Fruit fly (Drosophila melanogaster) whole organism, embryonic: ENCODE measurements around the gene CG42323.

Experiments used
- Blimp-1 ChIP-seq: fragments of 200-800 bp; sonication (Bioruptor generic); optimal IDR thresholded peaks from 3 replicates; lab custom pipeline; 2018; ENCODE audit warnings: missing biosample characterization, missing genetic modification characterization, mild to moderate bottlenecking, moderate library complexity, missing genetic modification reagents
- CG10543 ChIP-seq: fragments of 200-800 bp; sonication (Bioruptor generic); optimal IDR thresholded peaks from 3 replicates; lab custom pipeline; 2017; ENCODE audit warnings: missing biosample characterization, mild to moderate bottlenecking, missing genetic modification characterization, moderate library complexity
- CG11504 ChIP-seq: fragments of 200-800 bp; sonication (Bioruptor generic); optimal IDR thresholded peaks from 3 replicates; lab custom pipeline; 2019; ENCODE audit warnings: missing biosample characterization, mild to moderate bottlenecking, missing genetic modification characterization, moderate library complexity
- CG13287 ChIP-seq: fragments of 200-800 bp; sonication (Bioruptor generic); IDR thresholded peaks from 2 replicates; pipeline ENCODE4 v1.3.6; 2022; ENCODE audit warnings: missing biosample characterization, missing genetic modification characterization; ENCODE audit not compliant: partially characterized antibody
- CG16813 ChIP-seq: fragments of 200-800 bp; sonication (Bioruptor generic); IDR thresholded peaks from 3 replicates; pipeline ENCODE4 v1.3.6; 2022; ENCODE audit warnings: missing biosample characterization, missing genetic modification characterization; ENCODE audit not compliant: partially characterized antibody
- CG17361 ChIP-seq: fragments of 200-800 bp; sonication (Bioruptor generic); IDR thresholded peaks from 3 replicates; pipeline ENCODE4 v1.3.6; 2022; ENCODE audit warnings: missing biosample characterization, missing genetic modification characterization
- CG18599 ChIP-seq: fragments of 200-800 bp; sonication (Bioruptor generic); optimal IDR thresholded peaks from 3 replicates; lab custom pipeline; 2017; ENCODE audit warnings: missing biosample characterization, missing genetic modification characterization, mild to moderate bottlenecking, moderate library complexity, missing genetic modification reagents
- CG18764 ChIP-seq: fragments of 200-800 bp; sonication (Bioruptor generic); optimal IDR thresholded peaks from 3 replicates; lab custom pipeline; 2016; ENCODE audit warnings: missing biosample characterization, missing genetic modification characterization
- CG2678 ChIP-seq: fragments of 200-800 bp; sonication (Bioruptor generic); optimal IDR thresholded peaks from 3 replicates; lab custom pipeline; 2019; ENCODE audit warnings: missing biosample characterization, mild to moderate bottlenecking, missing genetic modification characterization, moderate library complexity
- CG30403 ChIP-seq: fragments of 200-800 bp; sonication (Bioruptor generic); optimal IDR thresholded peaks from 3 replicates; lab custom pipeline; 2016; ENCODE audit warnings: missing biosample characterization, missing genetic modification characterization
- CG34376 ChIP-seq: fragments of 200-800 bp; sonication (Bioruptor generic); optimal IDR thresholded peaks from 2 replicates; lab custom pipeline; 2018; ENCODE audit warnings: missing biosample characterization, mild to moderate bottlenecking, missing genetic modification characterization
- CG4360 ChIP-seq: fragments of 200-800 bp; sonication (Bioruptor generic); IDR thresholded peaks from 2 replicates; pipeline ENCODE4 v1.3.6; 2022; ENCODE audit warnings: missing biosample characterization, missing genetic modification characterization
- CG4617 ChIP-seq: fragments of 200-800 bp; sonication (Bioruptor generic); optimal IDR thresholded peaks from 3 replicates; lab custom pipeline; 2016; ENCODE audit warnings: missing biosample characterization, missing genetic modification characterization, borderline replicate concordance
- CG9437 ChIP-seq: fragments of 200-800 bp; sonication (Bioruptor generic); optimal IDR thresholded peaks from 2 replicates; lab custom pipeline; 2018; ENCODE audit warnings: missing biosample characterization, mild to moderate bottlenecking, missing genetic modification characterization
- CG9727 ChIP-seq: fragments of 200-800 bp; sonication (Bioruptor generic); optimal IDR thresholded peaks from 3 replicates; lab custom pipeline; 2017; ENCODE audit warnings: missing biosample characterization, mild to moderate bottlenecking, missing genetic modification characterization
- CoRest ChIP-seq: fragments of 200-800 bp; sonication (Bioruptor generic); optimal IDR thresholded peaks from 3 replicates; lab custom pipeline; 2018; ENCODE audit warnings: missing biosample characterization, mild to moderate bottlenecking, missing genetic modification characterization, moderate library complexity
- D19B ChIP-seq: fragments of 200-800 bp; sonication (Bioruptor generic); optimal IDR thresholded peaks from 2 replicates; lab custom pipeline; 2017; ENCODE audit warnings: missing biosample characterization, mild to moderate bottlenecking, missing genetic modification characterization
- Dref ChIP-seq: fragments of 200-800 bp; sonication (Bioruptor generic); IDR thresholded peaks from 2 replicates; pipeline ENCODE4 v1.3.6; 2022; ENCODE audit warnings: missing biosample characterization, missing genetic modification characterization
- GATAe ChIP-seq: fragments of 200-800 bp; sonication (Bioruptor generic); conservative IDR thresholded peaks from 2 replicates; pipeline ENCODE4 v1.3.6; 2022; ENCODE audit warnings: missing biosample characterization, missing genetic modification characterization
- HHEX ChIP-seq: fragments of 200-800 bp; sonication (Bioruptor generic); optimal IDR thresholded peaks from 3 replicates; lab custom pipeline; 2017; ENCODE audit warnings: missing biosample characterization, mild to moderate bottlenecking, missing genetic modification characterization, missing genetic modification reagents
- HmgD ChIP-seq: fragments of 200-800 bp; sonication (Bioruptor generic); optimal IDR thresholded peaks from 3 replicates; lab custom pipeline; 2016; ENCODE audit warnings: missing biosample characterization, missing genetic modification characterization
- Hr51 ChIP-seq, 2 experiments: fragments of 200-800 bp; sonication (Bioruptor generic); optimal IDR thresholded peaks; 2 replicates in 1 of 2; 3 replicates in 1 of 2; lab custom pipeline; 2016 to 2018; ENCODE audit warnings: missing biosample characterization in 2 of 2, missing genetic modification characterization in 2 of 2, mild to moderate bottlenecking in 1 of 2, moderate library complexity in 1 of 2
- MESR4 ChIP-seq: fragments of 200-800 bp; sonication (Bioruptor generic); optimal IDR thresholded peaks from 2 replicates; lab custom pipeline; 2018; ENCODE audit warnings: missing biosample characterization, mild to moderate bottlenecking, missing genetic modification characterization, moderate library complexity
- Med ChIP-seq: fragments of 200-800 bp; sonication (Bioruptor generic); peaks from one replicate; lab custom pipeline; 2016; ENCODE audit warnings: missing biosample characterization, missing genetic modification characterization, mild to moderate bottlenecking, inconsistent platforms, moderate library complexity
- Mrtf ChIP-seq: fragments of 200-800 bp; sonication (Bioruptor generic); IDR thresholded peaks from 3 replicates; pipeline ENCODE4 v1.3.6; 2022; ENCODE audit warnings: missing biosample characterization, missing genetic modification characterization
- Oli ChIP-seq: fragments of 200-800 bp; sonication (Bioruptor generic); optimal IDR thresholded peaks from 2 replicates; lab custom pipeline; 2018; ENCODE audit warnings: missing biosample characterization, mild to moderate bottlenecking, missing genetic modification characterization, moderate library complexity
- Rfx ChIP-seq: fragments of 200-800 bp; sonication (Bioruptor generic); IDR thresholded peaks from 2 replicates; pipeline ENCODE4 v1.3.6; 2022; ENCODE audit warnings: missing biosample characterization, missing genetic modification characterization
- Rx ChIP-seq: fragments of 200-800 bp; sonication (Bioruptor generic); IDR thresholded peaks from 2 replicates; pipeline ENCODE4 v1.3.6; 2022; ENCODE audit warnings: missing biosample characterization, missing genetic modification characterization
- Sox102F ChIP-seq: fragments of 200-800 bp; sonication (Bioruptor generic); optimal IDR thresholded peaks from 2 replicates; lab custom pipeline; 2018; ENCODE audit warnings: missing biosample characterization, mild to moderate bottlenecking, missing genetic modification characterization, moderate library complexity
- Xbp1 ChIP-seq: fragments of 200-800 bp; sonication (Bioruptor generic); optimal IDR thresholded peaks from 3 replicates; lab custom pipeline; 2016; ENCODE audit warnings: missing biosample characterization, mild to moderate bottlenecking, missing genetic modification characterization
- bcd ChIP-seq: fragments of 200-800 bp; sonication (Bioruptor generic); optimal IDR thresholded peaks from 2 replicates; lab custom pipeline; 2017; ENCODE audit warnings: missing biosample characterization, mild to moderate bottlenecking, missing genetic modification characterization
- bigmax ChIP-seq: fragments of 200-800 bp; sonication (Bioruptor generic); optimal IDR thresholded peaks from 2 replicates; lab custom pipeline; 2018; ENCODE audit warnings: missing biosample characterization, mild to moderate bottlenecking, missing genetic modification characterization
- cg ChIP-seq: fragments of 200-800 bp; sonication (Bioruptor generic); optimal IDR thresholded peaks from 3 replicates; lab custom pipeline; 2019; ENCODE audit warnings: missing biosample characterization, mild to moderate bottlenecking, missing genetic modification characterization, moderate library complexity
- crol ChIP-seq: fragments of 200-800 bp; sonication (Bioruptor generic); IDR thresholded peaks from 2 replicates; pipeline ENCODE4 v1.3.6; 2022; ENCODE audit warnings: missing biosample characterization, missing genetic modification characterization
- dmrt99B ChIP-seq: fragments of 200-800 bp; sonication (Bioruptor generic); optimal IDR thresholded peaks from 2 replicates; lab custom pipeline; 2018; ENCODE audit warnings: missing biosample characterization, mild to moderate bottlenecking, missing genetic modification characterization, moderate library complexity
- dysf ChIP-seq: fragments of 200-800 bp; sonication (Bioruptor generic); IDR thresholded peaks from 3 replicates; pipeline ENCODE4 v1.3.6; 2022; ENCODE audit warnings: missing biosample characterization, missing genetic modification characterization
- exex ChIP-seq: fragments of 200-800 bp; sonication (Bioruptor generic); optimal IDR thresholded peaks from 4 replicates; lab custom pipeline; 2018; ENCODE audit warnings: missing biosample characterization, mild to moderate bottlenecking, missing genetic modification characterization, moderate library complexity
- ftz-f1 ChIP-seq: fragments of 200-800 bp; sonication (Bioruptor generic); optimal IDR thresholded peaks from 2 replicates; lab custom pipeline; 2016; ENCODE audit warnings: missing biosample characterization, missing genetic modification characterization
- gem ChIP-seq: fragments of 200-800 bp; sonication (Bioruptor generic); optimal IDR thresholded peaks from 2 replicates; lab custom pipeline; 2019; ENCODE audit warnings: missing biosample characterization, mild to moderate bottlenecking, missing genetic modification characterization, moderate library complexity
- grau ChIP-seq: fragments of 200-800 bp; optimal IDR thresholded peaks from 3 replicates; lab custom pipeline; 2019; ENCODE audit warnings: missing biosample characterization, mild to moderate bottlenecking, missing genetic modification characterization, moderate library complexity
- gsb-n ChIP-seq: fragments of 200-800 bp; sonication (Bioruptor generic); optimal IDR thresholded peaks from 3 replicates; lab custom pipeline; 2018; ENCODE audit warnings: missing biosample characterization, mild to moderate bottlenecking, missing genetic modification characterization
- mirr ChIP-seq: fragments of 200-800 bp; sonication (Bioruptor generic); optimal IDR thresholded peaks from 3 replicates; lab custom pipeline; 2018; ENCODE audit warnings: missing biosample characterization, mild to moderate bottlenecking, missing genetic modification characterization
- nom ChIP-seq: fragments of 200-800 bp; sonication (Bioruptor generic); optimal IDR thresholded peaks from 2 replicates; lab custom pipeline; 2017; ENCODE audit warnings: missing biosample characterization, missing genetic modification characterization, mild to moderate bottlenecking, moderate library complexity, missing genetic modification reagents
- peb ChIP-seq: fragments of 200-800 bp; sonication (Bioruptor generic); IDR thresholded peaks from 2 replicates; pipeline ENCODE4 v1.3.6; 2022; ENCODE audit warnings: missing biosample characterization, missing genetic modification characterization
- row ChIP-seq: fragments of 200-800 bp; sonication (Bioruptor generic); IDR thresholded peaks from 3 replicates; pipeline ENCODE4 v1.3.6; 2022; ENCODE audit warnings: missing biosample characterization, missing genetic modification characterization
- slbo ChIP-seq: fragments of 200-800 bp; sonication (Bioruptor generic); IDR thresholded peaks from 2 replicates; pipeline ENCODE4 v1.3.6; 2022; ENCODE audit warnings: missing biosample characterization, missing genetic modification characterization
- sqz ChIP-seq: fragments of 200-800 bp; sonication (Bioruptor generic); optimal IDR thresholded peaks from 3 replicates; lab custom pipeline; 2018; ENCODE audit warnings: missing biosample characterization, mild to moderate bottlenecking, missing genetic modification characterization
- sr ChIP-seq: fragments of 200-800 bp; sonication (Bioruptor generic); IDR thresholded peaks from 3 replicates; pipeline ENCODE4 v1.3.6; 2022; ENCODE audit warnings: missing biosample characterization, missing genetic modification characterization
- sug ChIP-seq: fragments of 200-800 bp; optimal IDR thresholded peaks from 2 replicates; lab custom pipeline; 2019; ENCODE audit warnings: missing biosample characterization, mild to moderate bottlenecking, missing genetic modification characterization, moderate library complexity
- zf30C ChIP-seq: fragments of 200-800 bp; sonication (Bioruptor generic); optimal IDR thresholded peaks from 3 replicates; lab custom pipeline; 2018; ENCODE audit warnings: missing biosample characterization, mild to moderate bottlenecking, missing genetic modification characterization

Gene CG42323

DNA sequence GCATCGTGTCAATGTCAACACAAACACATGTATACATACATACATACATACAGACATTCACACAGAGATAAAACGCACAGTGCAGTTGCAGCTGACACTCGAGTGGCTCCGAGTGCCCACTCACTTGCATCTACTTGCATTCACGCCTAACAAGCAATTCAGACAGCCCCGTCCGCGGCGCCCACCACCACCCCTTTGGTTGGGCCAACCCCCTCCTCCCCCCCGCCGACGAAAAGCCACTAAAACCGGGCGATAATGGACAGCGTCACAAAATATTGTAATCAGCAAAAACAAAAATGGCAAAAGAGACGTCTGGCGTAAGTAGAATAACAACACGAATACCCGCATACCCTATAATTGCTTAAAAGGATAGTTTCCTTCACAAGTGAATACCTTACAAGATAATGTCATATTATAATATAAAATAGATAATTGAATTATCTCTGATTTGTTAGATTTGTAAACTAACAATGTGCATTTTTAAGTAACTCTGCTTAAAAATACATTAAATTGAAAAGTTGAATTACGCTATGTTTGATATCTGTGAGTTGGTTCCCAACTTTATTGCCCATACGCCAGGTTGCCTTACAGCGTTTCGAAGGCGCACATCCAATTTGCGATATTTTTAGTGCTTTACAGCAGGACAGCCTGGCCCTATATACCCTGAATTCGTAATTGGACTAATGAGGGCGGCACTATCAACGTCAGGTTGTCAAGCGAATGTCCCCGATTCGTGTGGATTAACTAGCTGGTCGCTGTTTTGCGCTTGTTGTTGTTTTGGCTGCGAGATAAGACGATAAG is 15.4 kb upstream of the CG42323 start:
- peak; percentile 31; the same call in 1 of the 2 replicates for TF ChIP-seq CG4360 (GFP tag; lab: Robert Waterston, UW)
- peak; percentile 75 for TF ChIP-seq Med (GFP tag; lab: Kevin White, UChicago)
- peak; percentile 57 for TF ChIP-seq exex (tag; lab: Kevin White, UChicago)
- no peak for TF ChIP-seq CG11504 (tag; lab: Kevin White, UChicago)
- no peak for TF ChIP-seq CG9437
- peak; percentile 9 for TF ChIP-seq gem (tag; lab: Kevin White, UChicago)
- TF ChIP-seq cg (GFP tag; lab: Kevin White, UChicago), result peak; percentile 2
- peak; percentile 93 for TF ChIP-seq D19B
- peak; percentile 71 for TF ChIP-seq mirr (GFP tag; lab: Kevin White, UChicago)
- no peak for TF ChIP-seq HHEX (GFP tag; lab: Kevin White, UChicago)
- peak; percentile 20 for TF ChIP-seq CG2678
- TF ChIP-seq sqz (GFP tag; lab: Kevin White, UChicago), result no peak
- no peak for TF ChIP-seq CG4617
- TF ChIP-seq bigmax (GFP tag; lab: Kevin White, UChicago), result no peak
- peak; percentile 65 for TF ChIP-seq row (GFP tag; lab: Robert Waterston, UW)
- no peak for TF ChIP-seq CG18764 (GFP tag; lab: Kevin White, UChicago)
- TF ChIP-seq HmgD, result no peak
- peak; percentile 93 for TF ChIP-seq crol (GFP tag; lab: Robert Waterston, UW)
- 0 out of 3 replicates have a peak, but pooled peaks have one; percentile 21 for TF ChIP-seq sr (GFP tag; lab: Robert Waterston, UW)
- TF ChIP-seq ftz-f1, result peak; percentile 3
- TF ChIP-seq Hr51 (GFP tag; optimal IDR thresholded peaks at IDR 0.05; lab: Kevin White, UChicago), result peak in 1 of 2 experiments; percentile 23
- TF ChIP-seq CG30403 (GFP tag; lab: Kevin White, UChicago), result no peak
- no peak for TF ChIP-seq MESR4 (GFP tag; lab: Kevin White, UChicago)
- peak; percentile 14; the same call in 1 of the 2 replicates for TF ChIP-seq Rfx (GFP tag; lab: Robert Waterston, UW)
- peak; percentile 22 for TF ChIP-seq CG9727 (GFP tag; lab: Kevin White, UChicago)
- TF ChIP-seq GATAe, result peak; percentile 70
- peak; percentile 22; the same call in 1 of the 2 replicates for TF ChIP-seq slbo (GFP tag; lab: Robert Waterston, UW)
- no peak for TF ChIP-seq gsb-n (tag; lab: Kevin White, UChicago)
- TF ChIP-seq grau, result peak; percentile 6
- peak; percentile 24; the same call in 1 of the 3 replicates for TF ChIP-seq CG17361 (GFP tag; lab: Robert Waterston, UW)
- TF ChIP-seq sug, result peak; percentile 41
- peak; percentile 10 for TF ChIP-seq Oli (tag; lab: Kevin White, UChicago)
- peak; percentile 12 for TF ChIP-seq CG10543
- TF ChIP-seq CoRest (tag; lab: Kevin White, UChicago), result peak; percentile 1
- peak; percentile 59 for TF ChIP-seq CG34376 (GFP tag; lab: Kevin White, UChicago)

DNA sequence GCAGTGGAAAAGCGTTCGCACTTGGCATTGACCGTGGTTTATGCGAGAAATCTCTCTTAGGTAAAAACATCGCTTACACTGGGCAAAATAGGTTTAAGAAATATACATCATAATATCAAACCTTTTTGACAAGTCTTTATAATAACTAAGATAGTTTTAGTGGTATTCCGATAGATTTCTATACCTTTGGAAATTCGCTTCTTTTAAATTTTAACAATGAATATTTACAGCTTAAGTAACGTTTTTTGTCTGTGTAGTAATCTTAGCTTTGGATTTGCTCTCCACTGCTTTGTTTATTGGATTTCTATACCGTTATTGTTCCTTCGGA is 14.9 kb upstream of the CG42323 start:
- TF ChIP-seq Mrtf (GFP tag; lab: Robert Waterston, UW) (no peak), CG13287 (no peak), Xbp1 (peak; percentile 5), Blimp-1 (GFP tag; lab: Kevin White, UChicago) (peak; percentile 7), dmrt99B (tag; lab: Kevin White, UChicago) (peak; percentile 26), nom (GFP tag; lab: Kevin White, UChicago) (no peak), CG18599 (GFP tag; lab: Kevin White, UChicago) (peak; percentile 53), peb (GFP tag; lab: Robert Waterston, UW) (no peak), dysf (GFP tag; lab: Robert Waterston, UW) (peak; percentile 6; the same call in 1 of the 3 replicates), Sox102F (GFP tag; lab: Kevin White, UChicago) (peak; percentile 48), CG16813 (GFP tag; lab: Robert Waterston, UW) (no peak), bcd (GFP tag; lab: Kevin White, UChicago) (peak; percentile 2), Rx (GFP tag; lab: Robert Waterston, UW) (no peak), Dref (no peak), zf30C (GFP tag; lab: Kevin White, UChicago) (no peak)
